Worm (Caenorhabditis elegans) whole organism, L2 larva: ENCODE data around the gene nob-1.

ENCODE experiments used
- C34F6.9 ChIP-seq: fragments of 150-350 bp; optimal IDR thresholded peaks from 2 replicates; lab custom pipeline; 2014; ENCODE audit warnings: missing biosample characterization, missing genetic modification characterization
- F13H6.1 ChIP-seq: sonication (generic microtip); optimal IDR thresholded peaks from 2 replicates; lab custom pipeline; 2016; ENCODE audit warnings: missing genetic modification characterization, missing compliant biosample characterization
- R02D3.7 ChIP-seq: fragments of 150-350 bp; optimal IDR thresholded peaks from 2 replicates; lab custom pipeline; 2014; ENCODE audit warnings: missing biosample characterization, missing genetic modification characterization
- Y55F3AM.14 ChIP-seq: fragments of 200-800 bp; sonication (Bioruptor generic); optimal IDR thresholded peaks from 2 replicates; lab custom pipeline; 2018; ENCODE audit warnings: mild to moderate bottlenecking, missing genetic modification characterization, missing compliant biosample characterization
- alr-1 ChIP-seq: fragments of 150-350 bp; optimal IDR thresholded peaks from 2 replicates; lab custom pipeline; 2014; ENCODE audit warnings: missing biosample characterization, missing genetic modification characterization
- aly-2 ChIP-seq: fragments of 150-350 bp; optimal IDR thresholded peaks from 2 replicates; lab custom pipeline; 2014; ENCODE audit warnings: missing biosample characterization, missing genetic modification characterization
- ama-1 ChIP-seq: fragments of 150-350 bp; optimal IDR thresholded peaks from 2 replicates; lab custom pipeline; 2018; ENCODE audit warnings: inconsistent platforms
- blmp-1 ChIP-seq: sonication (generic microtip); optimal IDR thresholded peaks from 2 replicates; lab custom pipeline; 2017; ENCODE audit warnings: missing genetic modification characterization, mild to moderate bottlenecking, missing compliant biosample characterization, antibody characterized with exemption, moderate library complexity; ENCODE audit not compliant: insufficient read depth
- crh-2 ChIP-seq: sonication (generic microtip); optimal IDR thresholded peaks from 2 replicates; lab custom pipeline; 2017; ENCODE audit warnings: missing biosample characterization, missing genetic modification characterization
- elt-1 ChIP-seq: fragments of 150-350 bp; optimal IDR thresholded peaks from 2 replicates; lab custom pipeline; 2014; ENCODE audit warnings: missing biosample characterization, missing genetic modification characterization
- fos-1 ChIP-seq: fragments of 150-350 bp; optimal IDR thresholded peaks from 2 replicates; lab custom pipeline; 2014; ENCODE audit warnings: missing biosample characterization, missing genetic modification characterization
- lin-11 ChIP-seq: fragments of 150-350 bp; sonication (generic microtip); optimal IDR thresholded peaks from 2 replicates; lab custom pipeline; 2014; ENCODE audit warnings: missing biosample characterization, missing genetic modification characterization, inconsistent platforms, mixed read lengths
- lin-39 ChIP-seq: fragments of 150-350 bp; optimal IDR thresholded peaks from 2 replicates; lab custom pipeline; 2014; ENCODE audit warnings: missing biosample characterization, missing genetic modification reagents, missing genetic modification characterization
- lsy-2 ChIP-seq, 2 experiments: fragments of 150-350 bp in 1 of 2; sonication (generic microtip) in 1 of 2; optimal IDR thresholded peaks; 2 replicates each; lab custom pipeline; 2014 to 2017; ENCODE audit warnings: missing biosample characterization in 2 of 2, missing genetic modification characterization in 2 of 2
- mbf-1 ChIP-seq: sonication (generic microtip); optimal IDR thresholded peaks from 2 replicates; lab custom pipeline; 2017; ENCODE audit warnings: missing biosample characterization, missing genetic modification characterization
- mdl-1 ChIP-seq, 2 experiments: fragments of 150-350 bp in 1 of 2; sonication (generic microtip) in 1 of 2; optimal IDR thresholded peaks; 2 replicates each; lab custom pipeline; 2017; ENCODE audit warnings: missing biosample characterization in 2 of 2, missing genetic modification characterization in 2 of 2
- nhr-10 ChIP-seq: sonication (generic microtip); optimal IDR thresholded peaks from 2 replicates; lab custom pipeline; 2017; ENCODE audit warnings: missing biosample characterization, missing genetic modification characterization
- nhr-11 ChIP-seq: fragments of 150-350 bp; optimal IDR thresholded peaks from 2 replicates; lab custom pipeline; 2014; ENCODE audit warnings: missing biosample characterization, missing genetic modification characterization
- nhr-12 ChIP-seq: fragments of 150-350 bp; optimal IDR thresholded peaks from 2 replicates; lab custom pipeline; 2014; ENCODE audit warnings: missing biosample characterization, missing genetic modification characterization
- nhr-21 ChIP-seq: fragments of 150-350 bp; optimal IDR thresholded peaks from 2 replicates; lab custom pipeline; 2014; ENCODE audit warnings: missing biosample characterization, missing genetic modification characterization
- nhr-237 ChIP-seq: fragments of 150-350 bp; optimal IDR thresholded peaks from 2 replicates; lab custom pipeline; 2014; ENCODE audit warnings: missing biosample characterization, missing genetic modification characterization
- nhr-25 ChIP-seq: fragments of 150-350 bp; sonication (generic microtip); optimal IDR thresholded peaks from 3 replicates; lab custom pipeline; 2014; ENCODE audit warnings: missing biosample characterization, missing genetic modification characterization
- nhr-6 ChIP-seq: fragments of 150-350 bp; optimal IDR thresholded peaks from 2 replicates; lab custom pipeline; 2014; ENCODE audit warnings: missing biosample characterization, missing genetic modification characterization
- nhr-77 ChIP-seq: fragments of 150-350 bp; optimal IDR thresholded peaks from 2 replicates; lab custom pipeline; 2014; ENCODE audit warnings: missing biosample characterization, missing genetic modification characterization
- peb-1 ChIP-seq: fragments of 150-350 bp; optimal IDR thresholded peaks from 2 replicates; lab custom pipeline; 2014; ENCODE audit warnings: missing biosample characterization, missing genetic modification characterization
- sem-4 ChIP-seq: fragments of 150-350 bp; optimal IDR thresholded peaks from 2 replicates; lab custom pipeline; 2014; ENCODE audit warnings: missing biosample characterization, missing genetic modification reagents, missing genetic modification characterization
- sma-3 ChIP-seq: sonication (generic microtip); optimal IDR thresholded peaks from 2 replicates; lab custom pipeline; 2016; ENCODE audit warnings: missing genetic modification reagents, missing genetic modification characterization, missing compliant biosample characterization
- sma-9 ChIP-seq, 2 experiments: fragments of 150-350 bp in 1 of 2; sonication (generic microtip) in 1 of 2; optimal IDR thresholded peaks; 2 replicates each; lab custom pipeline; 2014 to 2016; ENCODE audit warnings: missing genetic modification characterization in 2 of 2, mild to moderate bottlenecking in 1 of 2, missing biosample characterization in 1 of 2, missing compliant biosample characterization in 1 of 2, missing genetic modification reagents in 1 of 2, moderate library complexity in 1 of 2
- snpc-4 ChIP-seq: fragments of 150-350 bp; optimal IDR thresholded peaks from 2 replicates; lab custom pipeline; 2014; ENCODE audit warnings: missing biosample characterization, missing genetic modification characterization
- unc-39 ChIP-seq: fragments of 150-350 bp; optimal IDR thresholded peaks from 2 replicates; lab custom pipeline; 2014; ENCODE audit warnings: missing biosample characterization, missing genetic modification characterization

The nob-1 gene

ce11 chrIII:12084749-12085307 is 712 bp upstream of the nob-1 start:
- peak; percentile 3 for TF ChIP-seq sem-4 (tag; lab: Kevin White, UChicago)
- TF ChIP-seq F13H6.1 (tag; lab: Kevin White, UChicago): peak; percentile 15
- no peak for TF ChIP-seq mdl-1 (tag; optimal IDR thresholded peaks at IDR 0.05; lab: Kevin White, UChicago)
- TF ChIP-seq sma-9 (GFP tag; optimal IDR thresholded peaks at IDR 0.05; lab: Kevin White, UChicago): peak; percentile 7
- TF ChIP-seq sma-9 (tag; optimal IDR thresholded peaks at IDR 0.05; lab: Kevin White, UChicago): no peak
- TF ChIP-seq snpc-4 (tag; lab: Kevin White, UChicago): no peak
- TF ChIP-seq nhr-21 (tag; lab: Kevin White, UChicago): no peak
- peak in 1 of 2 experiments; percentile 69 for TF ChIP-seq lsy-2 (tag; optimal IDR thresholded peaks at IDR 0.05; lab: Kevin White, UChicago)
- no peak for TF ChIP-seq crh-2

DNA sequence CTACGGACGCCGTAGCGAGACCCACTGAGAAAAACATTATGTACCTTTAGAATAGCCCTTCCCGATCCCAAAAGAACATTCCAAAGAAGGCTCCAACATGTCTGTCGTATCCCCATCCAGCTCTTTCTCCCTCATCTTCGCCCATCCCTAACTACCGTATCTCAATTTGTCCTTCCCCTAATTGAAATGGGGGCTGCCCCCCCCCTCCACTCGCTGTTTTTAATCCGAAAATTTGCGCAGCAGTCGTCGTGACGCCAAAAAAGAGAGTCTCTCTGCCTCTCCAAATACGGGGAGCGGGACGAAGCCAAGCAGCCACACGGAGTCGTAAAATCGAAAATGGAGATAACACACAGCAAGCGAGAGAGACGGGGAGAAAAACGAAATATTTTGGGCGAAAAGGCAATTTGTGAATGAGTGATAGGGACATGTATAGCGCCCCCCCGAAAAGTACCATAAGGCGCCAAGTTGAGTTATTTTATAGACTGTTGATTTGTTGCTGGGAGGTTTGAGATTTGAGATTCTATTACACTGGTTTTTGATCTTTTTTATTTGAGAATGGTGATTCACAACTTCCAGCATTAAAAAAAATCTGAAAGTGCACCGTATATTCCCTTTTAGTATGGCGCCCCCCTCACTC is 2.0 kb downstream of the nob-1 start:
- TF ChIP-seq sma-3 (GFP tag; lab: Kevin White, UChicago) (peak; percentile 33), sem-4 (tag; lab: Kevin White, UChicago) (peak; percentile 45), lsy-2 (tag; optimal IDR thresholded peaks at IDR 0.05; lab: Kevin White, UChicago) (peak in 1 of 2 experiments; percentile 23), sma-9 (GFP tag; optimal IDR thresholded peaks at IDR 0.05; lab: Kevin White, UChicago) (no peak), sma-9 (tag; optimal IDR thresholded peaks at IDR 0.05; lab: Kevin White, UChicago) (no peak)
- TF ChIP-seq, all 48 proteins: peak for 3

DNA sequence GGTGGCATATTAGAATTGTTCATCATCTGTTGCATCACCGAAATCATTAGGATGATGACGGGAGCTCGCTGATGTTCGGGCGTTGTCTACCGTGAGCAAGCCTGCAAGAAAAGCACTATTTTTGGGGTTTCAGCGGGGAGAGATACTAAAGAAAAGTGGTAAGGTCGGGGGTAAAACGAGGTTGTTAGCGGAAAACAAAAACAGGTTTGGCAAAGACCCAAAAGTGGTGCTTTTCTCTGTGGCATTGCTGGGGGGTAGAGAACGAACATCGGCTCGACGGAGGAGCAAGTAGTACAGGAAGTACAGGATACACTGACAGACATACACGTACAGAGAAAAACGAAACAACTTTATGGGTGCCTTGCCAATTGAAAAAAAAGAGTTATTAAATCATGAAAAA is 6.7 kb downstream of the nob-1 start, which contains the start of gene php-3:
Gene php-3, minus strand, starts transcription at position 101 of the 400 bp plus-strand sequence.
- no peak for TF ChIP-seq sma-9 (GFP tag; optimal IDR thresholded peaks at IDR 0.05; lab: Kevin White, UChicago)
- TF ChIP-seq sma-9 (tag; optimal IDR thresholded peaks at IDR 0.05; lab: Kevin White, UChicago): no peak
- TF ChIP-seq sma-3 (GFP tag; lab: Kevin White, UChicago): no peak
- no peak for TF ChIP-seq crh-2

ce11 chrIII:12067736-12068135 is 16.4 kb downstream of the nob-1 start:
- TF ChIP-seq alr-1 (tag; lab: Kevin White, UChicago) (no peak), R02D3.7 (tag; lab: Kevin White, UChicago) (no peak), nhr-10 (no peak), C34F6.9 (tag; lab: Kevin White, UChicago) (no peak), crh-2 (no peak), nhr-12 (tag; lab: Kevin White, UChicago) (no peak), nhr-6 (tag; lab: Kevin White, UChicago) (no peak), aly-2 (tag; lab: Kevin White, UChicago) (no peak), lsy-2 (tag; optimal IDR thresholded peaks at IDR 0.05; lab: Kevin White, UChicago) (no peak), lin-11 (tag; lab: Kevin White, UChicago) (no peak), mbf-1 (no peak), sma-9 (GFP tag; optimal IDR thresholded peaks at IDR 0.05; lab: Kevin White, UChicago) (no peak), sma-9 (tag; optimal IDR thresholded peaks at IDR 0.05; lab: Kevin White, UChicago) (no peak), elt-1 (tag; lab: Kevin White, UChicago) (no peak), nhr-21 (tag; lab: Kevin White, UChicago) (no peak)
- TF ChIP-seq, all 48 proteins: peak for 0

DNA sequence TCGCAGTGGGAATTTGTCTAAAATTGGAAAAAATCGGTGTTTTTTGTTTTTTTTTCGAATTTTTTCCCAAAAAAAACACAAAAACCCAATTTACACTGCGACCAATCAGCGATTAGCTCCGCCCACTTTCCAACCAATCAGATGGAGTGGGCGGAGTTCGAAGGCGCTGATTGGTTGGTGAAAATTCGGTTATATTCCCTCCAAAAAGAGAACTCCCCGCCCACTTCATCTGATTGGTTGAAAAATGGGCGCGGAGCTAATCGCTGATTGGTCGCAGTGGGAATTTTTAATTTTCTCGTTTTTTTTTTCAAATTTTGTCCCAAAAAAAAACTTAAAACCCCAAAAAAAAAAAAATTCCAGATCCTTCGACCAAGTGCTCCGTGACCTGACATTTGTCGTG is 19.6 kb downstream of the nob-1 start:
- TF ChIP-seq unc-39 (tag; lab: Kevin White, UChicago) (no peak), fos-1 (no peak), aly-2 (tag; lab: Kevin White, UChicago) (no peak), nhr-237 (no peak), Y55F3AM.14 (GFP tag; lab: Kevin White, UChicago) (no peak), peb-1 (tag; lab: Kevin White, UChicago) (no peak), blmp-1 (no peak), nhr-25 (no peak), ama-1 (no peak), nhr-12 (tag; lab: Kevin White, UChicago) (no peak), lin-39 (tag; lab: Kevin White, UChicago) (no peak), nhr-11 (no peak), nhr-6 (tag; lab: Kevin White, UChicago) (no peak), sma-3 (GFP tag; lab: Kevin White, UChicago) (no peak), nhr-21 (tag; lab: Kevin White, UChicago) (no peak), sma-9 (GFP tag; optimal IDR thresholded peaks at IDR 0.05; lab: Kevin White, UChicago) (no peak), sma-9 (tag; optimal IDR thresholded peaks at IDR 0.05; lab: Kevin White, UChicago) (no peak), lin-11 (tag; lab: Kevin White, UChicago) (no peak), nhr-77 (tag; lab: Kevin White, UChicago) (no peak), crh-2 (no peak)
- TF ChIP-seq, all 48 proteins: peak for 0
